Worm (Caenorhabditis elegans) whole organism, mixed stage, embryonic: Measurements from ENCODE around the gene nhr-277.

ENCODE experiments used
- blmp-1 ChIP-seq: fragments of 150-350 bp; optimal IDR thresholded peaks from 2 replicates; lab custom pipeline; 2014; ENCODE audit warnings: missing biosample characterization, missing genetic modification characterization
- ceh-39 ChIP-seq: fragments of 150-350 bp; optimal IDR thresholded peaks from 2 replicates; lab custom pipeline; 2014; ENCODE audit warnings: missing biosample characterization, missing genetic modification characterization
- ceh-83 ChIP-seq: fragments of 200-800 bp; sonication (Bioruptor generic); optimal IDR thresholded peaks from 2 replicates; lab custom pipeline; 2018; ENCODE audit warnings: mild to moderate bottlenecking, missing genetic modification characterization, missing compliant biosample characterization
- drap-1 ChIP-seq: fragments of 200-800 bp; sonication (Bioruptor generic); optimal IDR thresholded peaks from 3 replicates; lab custom pipeline; 2018; ENCODE audit warnings: mild to moderate bottlenecking, missing genetic modification characterization, missing compliant biosample characterization
- hlh-1 ChIP-seq: fragments of 150-350 bp; optimal IDR thresholded peaks from 2 replicates; lab custom pipeline; 2014; ENCODE audit warnings: missing biosample characterization, missing genetic modification reagents, missing genetic modification characterization
- lin-13 ChIP-seq: fragments of 150-350 bp; optimal IDR thresholded peaks from 2 replicates; lab custom pipeline; 2014; ENCODE audit warnings: missing biosample characterization, missing genetic modification characterization
- mep-1 ChIP-seq: fragments of 150-350 bp; optimal IDR thresholded peaks from 2 replicates; lab custom pipeline; 2017; ENCODE audit warnings: missing biosample characterization, missing genetic modification reagents, missing genetic modification characterization, inconsistent platforms
- nhr-237 ChIP-seq: fragments of 150-350 bp; optimal IDR thresholded peaks from 2 replicates; lab custom pipeline; 2014; ENCODE audit warnings: missing biosample characterization, missing genetic modification characterization
- pha-4 ChIP-seq: fragments of 150-350 bp; optimal IDR thresholded peaks from 2 replicates; lab custom pipeline; 2018; ENCODE audit warnings: missing biosample characterization, missing genetic modification reagents, missing genetic modification characterization
- sem-2 ChIP-seq: fragments of 200-800 bp; sonication (Bioruptor generic); optimal IDR thresholded peaks from 2 replicates; lab custom pipeline; 2018; ENCODE audit warnings: mild to moderate bottlenecking, missing genetic modification characterization, missing compliant biosample characterization
- snpc-4 ChIP-seq: fragments of 150-350 bp; optimal IDR thresholded peaks from 2 replicates; lab custom pipeline; 2014; ENCODE audit warnings: missing biosample characterization, missing genetic modification characterization
- unc-39 ChIP-seq: fragments of 150-350 bp; optimal IDR thresholded peaks from 2 replicates; lab custom pipeline; 2014; ENCODE audit warnings: missing biosample characterization, missing genetic modification characterization
- unc-62 ChIP-seq: fragments of 150-350 bp; optimal IDR thresholded peaks from 2 replicates; lab custom pipeline; 2014; ENCODE audit warnings: missing biosample characterization, missing genetic modification reagents, missing genetic modification characterization
- ztf-11 ChIP-seq: fragments of 150-350 bp; optimal IDR thresholded peaks from 2 replicates; lab custom pipeline; 2014; ENCODE audit warnings: missing biosample characterization, missing genetic modification characterization

ce11 chrIV:2762380-2762779 is 19.6 kb downstream of the nhr-277 start, which contains the start of gene Y54G2A.77:
- TF ChIP-seq mep-1, result no peak
- TF ChIP-seq drap-1, result no peak
- TF ChIP-seq snpc-4 (tag; lab: Kevin White, UChicago), result no peak
- no peak for TF ChIP-seq lin-13 (tag; lab: Kevin White, UChicago)
- TF ChIP-seq pha-4 (tag; lab: Kevin White, UChicago), result no peak
- TF ChIP-seq sem-2 (GFP tag; lab: Kevin White, UChicago), result no peak
- no peak for TF ChIP-seq unc-39
- TF ChIP-seq ztf-11 (tag; lab: Kevin White, UChicago), result no peak
- TF ChIP-seq nhr-237, result no peak
- no peak for TF ChIP-seq blmp-1 (tag; lab: Kevin White, UChicago)
- no peak for TF ChIP-seq ceh-83 (GFP tag; lab: Kevin White, UChicago)
- TF ChIP-seq hlh-1 (tag; lab: Kevin White, UChicago), result no peak
- no peak for TF ChIP-seq unc-62 (GFP tag; lab: Kevin White, UChicago)
- TF ChIP-seq ceh-39 (tag; lab: Kevin White, UChicago), result no peak
